Fruit fly (Drosophila melanogaster) whole organism, embryonic: ENCODE results near the gene CG6933.

ENCODE experiments used
- Awh ChIP-seq: fragments of 200-800 bp; sonication (Bioruptor generic); IDR thresholded peaks from 2 replicates; pipeline ENCODE4, ENCODE4 v1.3.6; 2022; ENCODE audit warnings: missing biosample characterization, missing genetic modification characterization
- CG1024 ChIP-seq: fragments of 200-800 bp; sonication (Bioruptor generic); IDR thresholded peaks from 2 replicates; pipeline ENCODE4 v1.3.6; 2022; ENCODE audit warnings: missing biosample characterization, missing genetic modification characterization
- CG11695 ChIP-seq: fragments of 200-800 bp; sonication (Bioruptor generic); IDR thresholded peaks from 3 replicates; pipeline ENCODE4 v1.3.6; 2022; ENCODE audit warnings: missing biosample characterization, missing genetic modification characterization
- CG12942 ChIP-seq: fragments of 200-800 bp; sonication (Bioruptor generic); optimal IDR thresholded peaks from 3 replicates; lab custom pipeline; 2016; ENCODE audit warnings: missing biosample characterization, missing genetic modification characterization
- CG14441 ChIP-seq: fragments of 200-800 bp; sonication (Bioruptor generic); IDR thresholded peaks from 2 replicates; pipeline ENCODE4 v1.3.6; 2022; ENCODE audit warnings: missing biosample characterization, missing genetic modification characterization
- CG15696 ChIP-seq: fragments of 200-800 bp; sonication (Bioruptor generic); optimal IDR thresholded peaks from 2 replicates; lab custom pipeline; 2019; ENCODE audit warnings: missing biosample characterization, mild to moderate bottlenecking, missing genetic modification characterization, moderate library complexity
- CG16815 ChIP-seq: fragments of 200-800 bp; sonication (Bioruptor generic); optimal IDR thresholded peaks from 3 replicates; lab custom pipeline; 2017; ENCODE audit warnings: missing biosample characterization, mild to moderate bottlenecking, missing genetic modification characterization
- CG17361 ChIP-seq: fragments of 200-800 bp; sonication (Bioruptor generic); IDR thresholded peaks from 3 replicates; pipeline ENCODE4 v1.3.6; 2022; ENCODE audit warnings: missing biosample characterization, missing genetic modification characterization
- CG1832 ChIP-seq: fragments of 200-800 bp; sonication (Bioruptor generic); optimal IDR thresholded peaks from 2 replicates; lab custom pipeline; 2017; ENCODE audit warnings: missing biosample characterization, mild to moderate bottlenecking, missing genetic modification characterization, inconsistent platforms
- CG30403 ChIP-seq: fragments of 200-800 bp; sonication (Bioruptor generic); optimal IDR thresholded peaks from 3 replicates; lab custom pipeline; 2016; ENCODE audit warnings: missing biosample characterization, missing genetic modification characterization
- CG31441 ChIP-seq: fragments of 200-800 bp; sonication (Bioruptor generic); IDR thresholded peaks from 2 replicates; pipeline ENCODE4 v1.3.6; 2022; ENCODE audit warnings: missing biosample characterization, missing genetic modification characterization
- CG32767 ChIP-seq: fragments of 200-800 bp; sonication (Bioruptor generic); IDR thresholded peaks from 2 replicates; pipeline ENCODE4 v1.3.6; 2022; ENCODE audit warnings: missing biosample characterization, missing genetic modification characterization
- CG4820 ChIP-seq: fragments of 200-800 bp; sonication (Bioruptor generic); optimal IDR thresholded peaks from 3 replicates; lab custom pipeline; 2016; ENCODE audit warnings: missing biosample characterization, missing genetic modification characterization
- CG5180 ChIP-seq: fragments of 200-800 bp; sonication (Bioruptor generic); optimal IDR thresholded peaks from 3 replicates; lab custom pipeline; 2017; ENCODE audit warnings: missing biosample characterization, missing genetic modification characterization, mild to moderate bottlenecking, moderate library complexity, missing genetic modification reagents
- CG5245 ChIP-seq: fragments of 200-800 bp; sonication (Bioruptor generic); optimal IDR thresholded peaks from 3 replicates; lab custom pipeline; 2016; ENCODE audit warnings: missing biosample characterization, missing genetic modification characterization
- CG7556 ChIP-seq: fragments of 200-800 bp; sonication (Bioruptor generic); optimal IDR thresholded peaks from 2 replicates; lab custom pipeline; 2017; ENCODE audit warnings: missing biosample characterization, mild to moderate bottlenecking, missing genetic modification characterization
- CG9797 ChIP-seq: fragments of 200-800 bp; sonication (Bioruptor generic); optimal IDR thresholded peaks from 3 replicates; lab custom pipeline; 2018; ENCODE audit warnings: missing biosample characterization, mild to moderate bottlenecking, missing genetic modification characterization
- CG9932 ChIP-seq: fragments of 200-800 bp; sonication (Bioruptor generic); IDR thresholded peaks from 2 replicates; pipeline ENCODE4 v1.3.6; 2022; ENCODE audit warnings: missing biosample characterization, missing genetic modification characterization
- D19A ChIP-seq: fragments of 200-800 bp; optimal IDR thresholded peaks from 3 replicates; lab custom pipeline; 2019; ENCODE audit warnings: missing biosample characterization, mild to moderate bottlenecking, missing genetic modification characterization, moderate library complexity
- Ets65A ChIP-seq: fragments of 200-800 bp; sonication (Bioruptor generic); peaks from one replicate; lab custom pipeline; 2016; ENCODE audit warnings: missing biosample characterization, missing genetic modification characterization
- HLH54F ChIP-seq: fragments of 200-800 bp; sonication (Bioruptor generic); optimal IDR thresholded peaks from 3 replicates; lab custom pipeline; 2016; ENCODE audit warnings: missing biosample characterization, missing genetic modification characterization
- Hey ChIP-seq: fragments of 200-800 bp; sonication (Bioruptor generic); optimal IDR thresholded peaks from 3 replicates; lab custom pipeline; 2018; ENCODE audit warnings: missing biosample characterization, mild to moderate bottlenecking, missing genetic modification characterization
- Mrtf ChIP-seq: fragments of 200-800 bp; sonication (Bioruptor generic); IDR thresholded peaks from 3 replicates; pipeline ENCODE4 v1.3.6; 2022; ENCODE audit warnings: missing biosample characterization, missing genetic modification characterization
- NFAT ChIP-seq: fragments of 200-800 bp; sonication (Bioruptor generic); IDR thresholded peaks from 2 replicates; pipeline ENCODE4 v1.3.6; 2022; ENCODE audit warnings: missing biosample characterization, missing genetic modification characterization
- Oaz ChIP-seq: fragments of 200-800 bp; sonication (Bioruptor generic); IDR thresholded peaks from 2 replicates; pipeline ENCODE4 v1.3.6; 2022; ENCODE audit warnings: missing biosample characterization, missing genetic modification characterization
- Pdp1 ChIP-seq, 2 experiments: fragments of 200-800 bp; sonication (Bioruptor generic); optimal IDR thresholded peaks; 3 replicates each; lab custom pipeline; 2016; ENCODE audit warnings: missing biosample characterization in 2 of 2, missing genetic modification characterization in 2 of 2, mild to moderate bottlenecking in 1 of 2, moderate library complexity in 1 of 2
- ab ChIP-seq: fragments of 200-800 bp; sonication (Bioruptor generic); optimal IDR thresholded peaks from 2 replicates; lab custom pipeline; 2016; ENCODE audit warnings: missing biosample characterization, missing genetic modification characterization
- ash1 ChIP-seq: fragments of 200-800 bp; sonication (Bioruptor generic); optimal IDR thresholded peaks from 2 replicates; lab custom pipeline; 2018; ENCODE audit warnings: missing biosample characterization, mild to moderate bottlenecking, missing genetic modification characterization
- cato ChIP-seq: fragments of 200-800 bp; sonication (Bioruptor generic); optimal IDR thresholded peaks from 2 replicates; lab custom pipeline; 2016; ENCODE audit warnings: missing biosample characterization, missing genetic modification characterization, borderline replicate concordance
- dmrt11E ChIP-seq: fragments of 200-800 bp; sonication (Bioruptor generic); optimal IDR thresholded peaks from 3 replicates; lab custom pipeline; 2018; ENCODE audit warnings: missing biosample characterization, mild to moderate bottlenecking, missing genetic modification characterization, moderate library complexity
- fd96Cb ChIP-seq: fragments of 200-800 bp; sonication (Bioruptor generic); optimal IDR thresholded peaks from 2 replicates; lab custom pipeline; 2018; ENCODE audit warnings: missing biosample characterization, mild to moderate bottlenecking, missing genetic modification characterization, moderate library complexity
- fu2 ChIP-seq: fragments of 200-800 bp; sonication (Bioruptor generic); optimal IDR thresholded peaks from 2 replicates; lab custom pipeline; 2016; ENCODE audit warnings: missing biosample characterization, missing genetic modification characterization
- gcm ChIP-seq: fragments of 200-800 bp; sonication (Bioruptor generic); optimal IDR thresholded peaks from 2 replicates; lab custom pipeline; 2019; ENCODE audit warnings: missing biosample characterization, mild to moderate bottlenecking, missing genetic modification characterization, moderate library complexity
- gem ChIP-seq: fragments of 200-800 bp; sonication (Bioruptor generic); optimal IDR thresholded peaks from 2 replicates; lab custom pipeline; 2019; ENCODE audit warnings: missing biosample characterization, mild to moderate bottlenecking, missing genetic modification characterization, moderate library complexity
- gro ChIP-seq: fragments of 200-800 bp; sonication (Bioruptor generic); optimal IDR thresholded peaks from 2 replicates; lab custom pipeline; 2016; ENCODE audit warnings: missing biosample characterization, missing genetic modification characterization
- hbn ChIP-seq: fragments of 200-800 bp; sonication (Bioruptor generic); IDR thresholded peaks from 2 replicates; pipeline ENCODE4 v1.3.6; 2022; ENCODE audit warnings: missing biosample characterization, missing genetic modification characterization; ENCODE audit not compliant: partially characterized antibody
- inv ChIP-seq: fragments of 200-800 bp; sonication (Bioruptor generic); IDR thresholded peaks from 2 replicates; pipeline ENCODE4 v1.3.6; 2022; ENCODE audit warnings: missing biosample characterization, missing genetic modification characterization; ENCODE audit not compliant: partially characterized antibody
- jigr1 ChIP-seq: fragments of 200-800 bp; sonication (Bioruptor generic); IDR thresholded peaks from 3 replicates; pipeline ENCODE4 v1.3.6; 2022; ENCODE audit warnings: missing biosample characterization, missing genetic modification characterization
- kah ChIP-seq: fragments of 200-800 bp; sonication (Bioruptor generic); optimal IDR thresholded peaks from 2 replicates; lab custom pipeline; 2018; ENCODE audit warnings: missing biosample characterization, mild to moderate bottlenecking, missing genetic modification characterization
- knrl ChIP-seq: fragments of 200-800 bp; sonication (Bioruptor generic); IDR thresholded peaks from 3 replicates; pipeline ENCODE4 v1.3.6; 2022; ENCODE audit warnings: missing biosample characterization, missing genetic modification characterization; ENCODE audit not compliant: partially characterized antibody
- mam ChIP-seq: fragments of 200-800 bp; sonication (Bioruptor generic); optimal IDR thresholded peaks from 3 replicates; lab custom pipeline; 2016; ENCODE audit warnings: missing biosample characterization, missing genetic modification characterization
- mld ChIP-seq: fragments of 200-800 bp; sonication (Bioruptor generic); IDR thresholded peaks from 3 replicates; pipeline ENCODE4 v1.3.6; 2022; ENCODE audit warnings: missing biosample characterization, missing genetic modification characterization; ENCODE audit not compliant: partially characterized antibody
- prd ChIP-seq, 3 experiments: fragments of >200 bp in 2 of 3; fragments of 200-800 bp in 1 of 3; sonication (Bioruptor generic) in 1 of 3; optimal IDR thresholded peaks in 2 of 3; IDR thresholded peaks in 1 of 3; 2 replicates in 2 of 3; 3 replicates in 1 of 3; pipeline versions ENCODE4 v1.3.6 to Lab custom; 2017 to 2022; ENCODE audit warnings: missing biosample characterization in 1 of 3, missing genetic modification characterization in 1 of 3
- pzg ChIP-seq: fragments of 200-800 bp; sonication (Bioruptor generic); optimal IDR thresholded peaks from 3 replicates; lab custom pipeline; 2018; ENCODE audit warnings: missing biosample characterization, mild to moderate bottlenecking, missing genetic modification characterization, moderate library complexity
- tgo ChIP-seq: fragments of 200-800 bp; sonication (Bioruptor generic); IDR thresholded peaks from 3 replicates; pipeline ENCODE4 v1.3.6; 2022; ENCODE audit warnings: missing biosample characterization, missing genetic modification characterization
- vfl ChIP-seq: fragments of 200-800 bp; sonication (Bioruptor generic); optimal IDR thresholded peaks from 2 replicates; lab custom pipeline; 2016; ENCODE audit warnings: missing biosample characterization, missing genetic modification characterization
- vvl ChIP-seq: fragments of 200-800 bp; sonication (Bioruptor generic); IDR thresholded peaks from 2 replicates; pipeline ENCODE4 v1.3.6; 2022; ENCODE audit warnings: missing biosample characterization, missing genetic modification characterization
- yki ChIP-seq: fragments of >200 bp; optimal IDR thresholded peaks from 3 replicates; lab custom pipeline; 2018
- zen ChIP-seq: fragments of 200-800 bp; sonication (Bioruptor generic); optimal IDR thresholded peaks from 3 replicates; lab custom pipeline; 2018; ENCODE audit warnings: missing biosample characterization, mild to moderate bottlenecking, missing genetic modification characterization, moderate library complexity
- zfh1 ChIP-seq: fragments of 200-800 bp; sonication (Bioruptor generic); IDR thresholded peaks from 3 replicates; pipeline ENCODE4 v1.3.6; 2022; ENCODE audit warnings: missing biosample characterization, missing genetic modification characterization

The CG6933 gene

DNA sequence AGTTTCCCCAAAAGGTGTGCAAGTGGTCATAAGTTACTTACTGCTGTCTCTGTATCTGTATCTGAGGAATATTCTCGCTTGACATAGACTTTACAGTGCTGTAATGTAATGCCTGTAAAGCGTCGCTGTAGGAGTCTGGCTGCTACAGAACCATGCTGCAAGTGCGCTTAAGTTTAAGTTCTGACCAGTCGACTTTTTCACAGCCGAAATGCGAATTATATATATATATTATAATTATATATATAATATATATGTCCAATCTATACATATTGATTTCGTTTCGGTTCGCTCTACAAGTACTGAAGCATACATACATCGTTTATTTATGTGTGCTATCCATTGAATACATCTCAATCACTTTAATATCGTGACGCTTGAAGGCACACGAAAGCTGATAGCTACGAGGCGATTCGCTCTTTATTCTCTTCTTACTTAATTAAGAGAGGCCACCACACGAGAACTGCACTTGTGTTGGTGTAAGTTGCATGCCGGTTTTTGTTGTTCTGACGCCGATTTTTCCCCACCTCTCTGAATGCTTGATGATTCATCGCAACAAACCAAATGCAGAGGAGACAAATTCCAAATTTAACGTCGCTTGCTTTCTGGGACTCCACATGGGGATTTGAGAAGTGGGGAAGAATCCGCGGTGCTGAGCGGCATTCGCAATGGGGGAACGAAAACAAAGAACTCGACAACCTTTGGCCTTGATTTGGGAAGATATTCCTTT is 33.8 kb downstream of the CG6933 start (continued):
- TF ChIP-seq D19A (tag; lab: Kevin White, UChicago), result peak; percentile 44
- TF ChIP-seq Pdp1 (GFP tag; optimal IDR thresholded peaks at IDR 0.05; lab: Kevin White, UChicago), result no peak
- TF ChIP-seq inv (GFP tag; lab: Robert Waterston, UW), result no peak
- TF ChIP-seq prd (optimal IDR thresholded peaks at IDR 0.05; lab: Kevin White, UChicago), result no peak
- no peak for TF ChIP-seq prd (GFP tag; IDR thresholded peaks at IDR 0.05; lab: Robert Waterston, UW)
- no peak for TF ChIP-seq CG1024 (GFP tag; lab: Robert Waterston, UW)
- TF ChIP-seq gro (GFP tag; lab: Kevin White, UChicago), result no peak
- no peak for TF ChIP-seq CG30403 (GFP tag; lab: Kevin White, UChicago)
- no peak for TF ChIP-seq CG16815 (GFP tag; lab: Kevin White, UChicago)
- TF ChIP-seq gem (tag; lab: Kevin White, UChicago), result no peak
- no peak for TF ChIP-seq CG11695 (GFP tag; lab: Robert Waterston, UW)
- no peak for TF ChIP-seq CG1832 (GFP tag; lab: Kevin White, UChicago)
- TF ChIP-seq CG17361 (GFP tag; lab: Robert Waterston, UW), result peak; percentile 29; the same call in 1 of the 3 replicates
- TF ChIP-seq CG14441, result no peak
- TF ChIP-seq hbn, result no peak
- TF ChIP-seq Hey (tag; lab: Kevin White, UChicago), result no peak
- peak; percentile 36 for TF ChIP-seq CG5180 (GFP tag; lab: Kevin White, UChicago)
- TF ChIP-seq mam (GFP tag; lab: Kevin White, UChicago), result no peak
- TF ChIP-seq CG12942 (GFP tag; lab: Kevin White, UChicago), result no peak
- TF ChIP-seq fd96Cb, result no peak
- TF ChIP-seq mld, result no peak
- no peak for TF ChIP-seq Awh
- TF ChIP-seq tgo, result no peak
- no peak for TF ChIP-seq vfl
- TF ChIP-seq CG7556, result no peak
- TF ChIP-seq jigr1 (GFP tag; lab: Robert Waterston, UW), result no peak
- TF ChIP-seq pzg (GFP tag; lab: Kevin White, UChicago), result peak; percentile 7
- no peak for TF ChIP-seq fu2 (GFP tag; lab: Kevin White, UChicago)
- TF ChIP-seq CG15696 (tag; lab: Kevin White, UChicago), result no peak
- TF ChIP-seq cato, result no peak
- TF ChIP-seq Oaz (GFP tag; lab: Robert Waterston, UW), result no peak
- no peak for TF ChIP-seq CG5245 (GFP tag; lab: Kevin White, UChicago)
- peak; percentile 18 for TF ChIP-seq yki (lab: Kevin White, UChicago)
- TF ChIP-seq Mrtf, result no peak
- TF ChIP-seq zfh1, result no peak
- TF ChIP-seq dmrt11E (tag; lab: Kevin White, UChicago), result no peak
- 0 out of 3 replicates have a peak, but pooled peaks have one; percentile 38 for TF ChIP-seq knrl (GFP tag; lab: Robert Waterston, UW)
- TF ChIP-seq Ets65A (GFP tag; lab: Kevin White, UChicago), result peak; percentile 75
- 0 out of 2 replicates have a peak, but pooled peaks have one; percentile 0 for TF ChIP-seq vvl
- TF ChIP-seq ab (GFP tag; lab: Kevin White, UChicago), result no peak
- TF ChIP-seq CG9797, result no peak
- TF ChIP-seq CG31441 (GFP tag; lab: Robert Waterston, UW), result 0 out of 2 replicates have a peak, but pooled peaks have one; percentile 26
- TF ChIP-seq NFAT (GFP tag; lab: Robert Waterston, UW), result no peak
- TF ChIP-seq zen (tag; lab: Kevin White, UChicago), result no peak
- TF ChIP-seq ash1, result no peak
- no peak for TF ChIP-seq CG9932 (GFP tag; lab: Robert Waterston, UW)
- no peak for TF ChIP-seq CG4820 (GFP tag; lab: Kevin White, UChicago)
- TF ChIP-seq gcm, result peak; percentile 10
- TF ChIP-seq kah (GFP tag; lab: Kevin White, UChicago), result no peak
- no peak for TF ChIP-seq CG32767
- no peak for TF ChIP-seq HLH54F (GFP tag; lab: Kevin White, UChicago)
